Fruit fly (Drosophila melanogaster) whole organism, embryonic: ENCODE results near the gene CG8236.

Experiments used
- CG12071 ChIP-seq: fragments of 200-800 bp; sonication (Bioruptor generic); optimal IDR thresholded peaks from 3 replicates; lab custom pipeline; 2018; ENCODE audit warnings: missing biosample characterization, mild to moderate bottlenecking, missing genetic modification characterization
- CG12104 ChIP-seq: fragments of 200-800 bp; sonication (Bioruptor generic); optimal IDR thresholded peaks from 3 replicates; lab custom pipeline; 2016; ENCODE audit warnings: missing biosample characterization, missing genetic modification characterization
- CG13424 ChIP-seq: fragments of 200-800 bp; sonication (Bioruptor generic); optimal IDR thresholded peaks from 2 replicates; lab custom pipeline; 2019; ENCODE audit warnings: missing biosample characterization, mild to moderate bottlenecking, missing genetic modification characterization, moderate library complexity
- CG16779 ChIP-seq: fragments of 200-800 bp; sonication (Bioruptor generic); IDR thresholded peaks from 2 replicates; pipeline ENCODE4 v1.3.6; 2022; ENCODE audit warnings: missing biosample characterization, missing genetic modification characterization
- CG16863 ChIP-seq: fragments of 200-800 bp; sonication (Bioruptor generic); optimal IDR thresholded peaks from 3 replicates; lab custom pipeline; 2016; ENCODE audit warnings: missing biosample characterization, missing genetic modification characterization
- CG18262 ChIP-seq: fragments of 200-800 bp; optimal IDR thresholded peaks from 3 replicates; lab custom pipeline; 2019; ENCODE audit warnings: missing biosample characterization, mild to moderate bottlenecking, missing genetic modification characterization, moderate library complexity
- CG2116 ChIP-seq: fragments of 200-800 bp; sonication (Bioruptor generic); optimal IDR thresholded peaks from 3 replicates; lab custom pipeline; 2018; ENCODE audit warnings: missing biosample characterization, mild to moderate bottlenecking, missing genetic modification characterization
- CG31365 ChIP-seq: fragments of 200-800 bp; sonication (Bioruptor generic); optimal IDR thresholded peaks from 2 replicates; lab custom pipeline; 2018; ENCODE audit warnings: missing biosample characterization, mild to moderate bottlenecking, missing genetic modification characterization
- CG3163 ChIP-seq: fragments of 200-800 bp; sonication (Bioruptor generic); optimal IDR thresholded peaks from 3 replicates; lab custom pipeline; 2016; ENCODE audit warnings: missing biosample characterization, missing genetic modification characterization
- CG32772 ChIP-seq: fragments of 200-800 bp; sonication (Bioruptor generic); IDR thresholded peaks from 2 replicates; pipeline ENCODE4 v1.3.6; 2022; ENCODE audit warnings: missing biosample characterization, missing genetic modification characterization
- CG4617 ChIP-seq: fragments of 200-800 bp; sonication (Bioruptor generic); optimal IDR thresholded peaks from 3 replicates; lab custom pipeline; 2016; ENCODE audit warnings: missing biosample characterization, missing genetic modification characterization, borderline replicate concordance
- CG5245 ChIP-seq: fragments of 200-800 bp; sonication (Bioruptor generic); optimal IDR thresholded peaks from 3 replicates; lab custom pipeline; 2016; ENCODE audit warnings: missing biosample characterization, missing genetic modification characterization
- CG6254 ChIP-seq: fragments of 200-800 bp; sonication (Bioruptor generic); optimal IDR thresholded peaks from 3 replicates; lab custom pipeline; 2017; ENCODE audit warnings: mild to moderate bottlenecking, missing biosample characterization, missing genetic modification reagents, missing genetic modification characterization
- CG6689 ChIP-seq: fragments of 200-800 bp; sonication (Bioruptor generic); IDR thresholded peaks from 2 replicates; pipeline ENCODE4 v1.3.6; 2022; ENCODE audit warnings: missing biosample characterization, missing genetic modification characterization
- CG8924 ChIP-seq: fragments of 200-800 bp; optimal IDR thresholded peaks from 3 replicates; lab custom pipeline; 2019; ENCODE audit warnings: missing biosample characterization, mild to moderate bottlenecking, missing genetic modification characterization, moderate library complexity
- CG9215 ChIP-seq: fragments of 200-800 bp; sonication (Bioruptor generic); IDR thresholded peaks from 2 replicates; pipeline ENCODE4 v1.3.6; 2022; ENCODE audit warnings: missing biosample characterization, missing genetic modification characterization
- CkIIα-i1 ChIP-seq: fragments of 200-800 bp; sonication (Bioruptor generic); IDR thresholded peaks from 2 replicates; pipeline ENCODE4 v1.3.6; 2022; ENCODE audit warnings: missing biosample characterization, missing genetic modification characterization
- Dfd ChIP-seq, 2 experiments: fragments of >200 bp; optimal IDR thresholded peaks; 2 replicates each; lab custom pipeline; 2017; ENCODE audit warnings: missing biosample characterization in 2 of 2, missing genetic modification characterization in 2 of 2
- Gug ChIP-seq: fragments of 200-800 bp; sonication (Bioruptor generic); IDR thresholded peaks from 4 replicates; pipeline ENCODE4 v1.3.6; 2022; ENCODE audit warnings: missing biosample characterization, missing genetic modification characterization
- HLH4C ChIP-seq: fragments of 200-800 bp; sonication (Bioruptor generic); IDR thresholded peaks from 3 replicates; pipeline ENCODE4 v1.3.6; 2022; ENCODE audit warnings: missing biosample characterization, missing genetic modification characterization; ENCODE audit not compliant: partially characterized antibody
- Lim3 ChIP-seq: fragments of 200-800 bp; sonication (Bioruptor generic); IDR thresholded peaks from 2 replicates; pipeline ENCODE4 v1.3.6; 2022; ENCODE audit warnings: missing biosample characterization, missing genetic modification characterization
- Meics ChIP-seq: fragments of 200-800 bp; sonication (Bioruptor generic); optimal IDR thresholded peaks from 2 replicates; lab custom pipeline; 2017; ENCODE audit warnings: missing biosample characterization, mild to moderate bottlenecking, missing genetic modification characterization
- Mes4 ChIP-seq: fragments of 200-800 bp; sonication (Bioruptor generic); optimal IDR thresholded peaks from 2 replicates; lab custom pipeline; 2016; ENCODE audit warnings: missing biosample characterization, missing genetic modification characterization
- Mrtf ChIP-seq: fragments of 200-800 bp; sonication (Bioruptor generic); IDR thresholded peaks from 3 replicates; pipeline ENCODE4 v1.3.6; 2022; ENCODE audit warnings: missing biosample characterization, missing genetic modification characterization
- Nf-YB ChIP-seq: fragments of 200-800 bp; sonication (Bioruptor generic); optimal IDR thresholded peaks from 3 replicates; lab custom pipeline; 2019; ENCODE audit warnings: missing biosample characterization, mild to moderate bottlenecking, missing genetic modification characterization, moderate library complexity
- Oaz ChIP-seq: fragments of 200-800 bp; sonication (Bioruptor generic); IDR thresholded peaks from 2 replicates; pipeline ENCODE4 v1.3.6; 2022; ENCODE audit warnings: missing biosample characterization, missing genetic modification characterization
- Ravus ChIP-seq: fragments of 200-800 bp; sonication (Bioruptor generic); IDR thresholded peaks from 2 replicates; pipeline ENCODE4 v1.3.6; 2022; ENCODE audit warnings: missing biosample characterization, missing genetic modification characterization
- Six4 ChIP-seq: fragments of 200-800 bp; sonication (Bioruptor generic); optimal IDR thresholded peaks from 2 replicates; lab custom pipeline; 2016; ENCODE audit warnings: missing biosample characterization, missing genetic modification characterization
- Xbp1 ChIP-seq: fragments of 200-800 bp; sonication (Bioruptor generic); optimal IDR thresholded peaks from 3 replicates; lab custom pipeline; 2016; ENCODE audit warnings: missing biosample characterization, mild to moderate bottlenecking, missing genetic modification characterization
- cad ChIP-seq: fragments of >200 bp; optimal IDR thresholded peaks from 2 replicates; lab custom pipeline; 2017; ENCODE audit warnings: missing biosample characterization, missing genetic modification characterization
- dimm ChIP-seq: fragments of 200-800 bp; sonication (Bioruptor generic); IDR thresholded peaks from 2 replicates; pipeline ENCODE4 v1.3.6; 2022; ENCODE audit warnings: missing biosample characterization, missing genetic modification characterization
- dm ChIP-seq: fragments of 200-800 bp; sonication (Bioruptor generic); optimal IDR thresholded peaks from 3 replicates; lab custom pipeline; 2016; ENCODE audit warnings: missing biosample characterization, missing genetic modification characterization
- eve ChIP-seq, 2 experiments: fragments of >200 bp; optimal IDR thresholded peaks; 2 replicates each; lab custom pipeline; 2017; ENCODE audit warnings: missing biosample characterization in 2 of 2, missing genetic modification characterization in 2 of 2
- exex ChIP-seq: fragments of 200-800 bp; sonication (Bioruptor generic); optimal IDR thresholded peaks from 4 replicates; lab custom pipeline; 2018; ENCODE audit warnings: missing biosample characterization, mild to moderate bottlenecking, missing genetic modification characterization, moderate library complexity
- fd96Cb ChIP-seq: fragments of 200-800 bp; sonication (Bioruptor generic); optimal IDR thresholded peaks from 2 replicates; lab custom pipeline; 2018; ENCODE audit warnings: missing biosample characterization, mild to moderate bottlenecking, missing genetic modification characterization, moderate library complexity
- gro ChIP-seq: fragments of 200-800 bp; sonication (Bioruptor generic); optimal IDR thresholded peaks from 2 replicates; lab custom pipeline; 2016; ENCODE audit warnings: missing biosample characterization, missing genetic modification characterization
- hb ChIP-seq: fragments of 200-800 bp; sonication (Bioruptor generic); IDR thresholded peaks from 3 replicates; pipeline ENCODE4 v1.3.6; 2022; ENCODE audit warnings: missing biosample characterization, missing genetic modification characterization; ENCODE audit not compliant: partially characterized antibody
- hbn ChIP-seq: fragments of 200-800 bp; sonication (Bioruptor generic); IDR thresholded peaks from 2 replicates; pipeline ENCODE4 v1.3.6; 2022; ENCODE audit warnings: missing biosample characterization, missing genetic modification characterization; ENCODE audit not compliant: partially characterized antibody
- knrl ChIP-seq: fragments of 200-800 bp; sonication (Bioruptor generic); IDR thresholded peaks from 3 replicates; pipeline ENCODE4 v1.3.6; 2022; ENCODE audit warnings: missing biosample characterization, missing genetic modification characterization; ENCODE audit not compliant: partially characterized antibody
- lbe ChIP-seq: fragments of 200-800 bp; sonication (Bioruptor generic); optimal IDR thresholded peaks from 2 replicates; lab custom pipeline; 2016; ENCODE audit warnings: missing biosample characterization, mild to moderate bottlenecking, missing genetic modification characterization
- nau ChIP-seq: fragments of 200-800 bp; sonication (Bioruptor generic); optimal IDR thresholded peaks from 3 replicates; lab custom pipeline; 2017; ENCODE audit warnings: missing biosample characterization, mild to moderate bottlenecking, missing genetic modification characterization, missing genetic modification reagents
- nmo ChIP-seq: fragments of 200-800 bp; sonication (Bioruptor generic); optimal IDR thresholded peaks from 2 replicates; lab custom pipeline; 2018; ENCODE audit warnings: missing biosample characterization, mild to moderate bottlenecking, missing genetic modification characterization, moderate library complexity
- org-1 ChIP-seq: fragments of 200-800 bp; sonication (Bioruptor generic); optimal IDR thresholded peaks from 2 replicates; lab custom pipeline; 2017; ENCODE audit warnings: missing biosample characterization, missing genetic modification characterization
- sc ChIP-seq, 3 experiments: fragments of >200 bp in 2 of 3; fragments of 200-800 bp in 1 of 3; sonication (Bioruptor generic) in 1 of 3; optimal IDR thresholded peaks; 2 replicates in 2 of 3; 3 replicates in 1 of 3; lab custom pipeline; 2017; ENCODE audit warnings: mild to moderate bottlenecking in 1 of 3, missing biosample characterization in 1 of 3, missing genetic modification characterization in 1 of 3, missing genetic modification reagents in 1 of 3
- sim ChIP-seq: fragments of 200-800 bp; sonication (Bioruptor generic); IDR thresholded peaks from 2 replicates; pipeline ENCODE4 v1.3.6; 2022; ENCODE audit warnings: missing biosample characterization, missing genetic modification characterization
- slou ChIP-seq: fragments of 200-800 bp; sonication (Bioruptor generic); optimal IDR thresholded peaks from 3 replicates; lab custom pipeline; 2016; ENCODE audit warnings: missing biosample characterization, missing genetic modification characterization
- tio ChIP-seq: fragments of 200-800 bp; sonication (Bioruptor generic); optimal IDR thresholded peaks from 2 replicates; lab custom pipeline; 2017; ENCODE audit warnings: missing biosample characterization, missing genetic modification characterization, inconsistent platforms
- trem ChIP-seq: fragments of 200-800 bp; optimal IDR thresholded peaks from 3 replicates; lab custom pipeline; 2019; ENCODE audit warnings: missing biosample characterization, mild to moderate bottlenecking, missing genetic modification characterization, moderate library complexity
- trh ChIP-seq: fragments of 200-800 bp; sonication (Bioruptor generic); optimal IDR thresholded peaks from 2 replicates; lab custom pipeline; 2016; ENCODE audit warnings: missing biosample characterization, missing genetic modification characterization

The CG8236 gene

DNA sequence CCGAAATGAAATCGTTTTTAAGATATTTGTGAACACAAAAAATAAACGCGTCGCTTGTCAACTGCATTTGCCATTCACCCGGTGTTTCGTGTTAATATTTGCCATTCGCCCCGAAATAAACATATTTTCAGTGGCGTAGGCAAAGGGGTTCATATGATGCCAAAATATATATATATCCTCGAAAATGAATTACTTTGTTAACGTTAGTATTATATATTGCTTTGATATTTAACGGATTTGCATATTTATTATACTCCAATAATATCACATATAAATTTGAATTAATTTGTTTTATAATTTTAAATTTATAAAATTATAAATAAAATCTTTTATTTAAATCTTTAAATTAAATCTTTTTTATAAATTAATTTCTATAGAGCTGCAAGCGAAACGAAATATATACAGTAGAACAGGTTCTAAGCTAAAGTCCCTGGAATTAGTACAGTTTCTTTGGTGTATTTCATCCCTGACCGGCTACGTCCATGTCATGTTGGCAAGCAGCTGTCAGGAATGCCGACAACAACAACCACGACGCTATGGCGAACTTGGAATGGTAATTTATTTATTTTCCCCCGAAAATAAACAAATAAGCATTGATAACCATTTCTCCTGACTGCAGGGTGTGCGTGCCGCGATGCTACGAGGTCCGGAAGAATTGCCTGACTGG, 37.5 kb upstream of the CG8236 start, which contains the start of the genes M1BP and CG8202 (continued):
- TF ChIP-seq CG12071 (GFP tag; lab: Kevin White, UChicago), result no peak
- TF ChIP-seq hb (GFP tag; lab: Robert Waterston, UW), result no peak
- TF ChIP-seq knrl (GFP tag; lab: Robert Waterston, UW), result no peak
- TF ChIP-seq CG8924, result peak; percentile 96
- peak; percentile 78 for TF ChIP-seq lbe (GFP tag; lab: Kevin White, UChicago)
- TF ChIP-seq CG2116 (GFP tag; lab: Kevin White, UChicago), result peak; percentile 73
- 0 out of 2 replicates have a peak, but pooled peaks have one; percentile 37 for TF ChIP-seq dimm (GFP tag; lab: Robert Waterston, UW)
- peak; percentile 17 for TF ChIP-seq gro (GFP tag; lab: Kevin White, UChicago)
- peak; percentile 85 for TF ChIP-seq Nf-YB (GFP tag; lab: Kevin White, UChicago)
- TF ChIP-seq CG5245, result peak; percentile 76
- TF ChIP-seq CG9215 (GFP tag; lab: Robert Waterston, UW), result peak; percentile 83
- peak; percentile 47 for TF ChIP-seq Mes4 (GFP tag; lab: Kevin White, UChicago)
- TF ChIP-seq exex (tag; lab: Kevin White, UChicago), result peak; percentile 66
- no peak for TF ChIP-seq Dfd (GFP tag; optimal IDR thresholded peaks at IDR 0.05; lab: Kevin White, UChicago)
- no peak for TF ChIP-seq CG16779 (GFP tag; lab: Robert Waterston, UW)
- 0 out of 2 replicates have a peak, but pooled peaks have one; percentile 7 for TF ChIP-seq CkIIα-i1 (GFP tag; lab: Robert Waterston, UW)
- no peak for TF ChIP-seq cad (GFP tag; lab: Kevin White, UChicago)
- peak; percentile 87 for TF ChIP-seq trem
- TF ChIP-seq slou (GFP tag; lab: Kevin White, UChicago), result peak; percentile 41
- no peak for TF ChIP-seq HLH4C (GFP tag; lab: Robert Waterston, UW)
- TF ChIP-seq CG4617 (GFP tag; lab: Kevin White, UChicago), result peak; percentile 54
- no peak for TF ChIP-seq CG31365 (tag; lab: Kevin White, UChicago)
- peak; percentile 75 for TF ChIP-seq Gug (GFP tag; lab: Robert Waterston, UW)
- peak; percentile 84 for TF ChIP-seq CG6689
- TF ChIP-seq CG12104 (GFP tag; lab: Kevin White, UChicago), result peak; percentile 87
- no peak for TF ChIP-seq nau (GFP tag; lab: Kevin White, UChicago)
- 0 out of 2 replicates have a peak, but pooled peaks have one; percentile 30 for TF ChIP-seq sim (GFP tag; lab: Robert Waterston, UW)
- TF ChIP-seq nmo (GFP tag; lab: Kevin White, UChicago), result peak; percentile 96
- TF ChIP-seq Xbp1 (GFP tag; lab: Kevin White, UChicago), result peak; percentile 93
- peak; percentile 75 for TF ChIP-seq CG6254
- TF ChIP-seq Ravus (GFP tag; lab: Robert Waterston, UW), result no peak; the same call in 1 of the 2 replicates
- TF ChIP-seq Meics, result peak; percentile 94
- peak; percentile 86 for TF ChIP-seq Six4 (GFP tag; lab: Kevin White, UChicago)
- TF ChIP-seq Mrtf (GFP tag; lab: Robert Waterston, UW), result peak; percentile 74; the same call in 2 of the 3 replicates
- no peak for TF ChIP-seq dm (GFP tag; lab: Kevin White, UChicago)
- no peak for TF ChIP-seq Oaz (GFP tag; lab: Robert Waterston, UW)
- TF ChIP-seq CG3163 (GFP tag; lab: Kevin White, UChicago), result no peak
- TF ChIP-seq CG16863 (GFP tag; lab: Kevin White, UChicago), result peak; percentile 55
- 0 out of 2 replicates have a peak, but pooled peaks have one; percentile 53 for TF ChIP-seq CG32772 (GFP tag; lab: Robert Waterston, UW)
- TF ChIP-seq fd96Cb (tag; lab: Kevin White, UChicago), result peak; percentile 90
- peak; percentile 71 for TF ChIP-seq org-1 (GFP tag; lab: Kevin White, UChicago)
- TF ChIP-seq trh, result peak; percentile 77
- no peak for TF ChIP-seq hbn (GFP tag; lab: Robert Waterston, UW)
- no peak for TF ChIP-seq Lim3 (GFP tag; lab: Robert Waterston, UW)
- TF ChIP-seq sc (optimal IDR thresholded peaks at IDR 0.05; lab: Kevin White, UChicago), result no peak
- peak; percentile 86 for TF ChIP-seq sc (GFP tag; optimal IDR thresholded peaks at IDR 0.05; lab: Kevin White, UChicago)
- peak; percentile 96 for TF ChIP-seq CG13424 (tag; lab: Kevin White, UChicago)
- peak; percentile 84 for TF ChIP-seq tio (GFP tag; lab: Kevin White, UChicago)
- TF ChIP-seq eve (GFP tag; optimal IDR thresholded peaks at IDR 0.05; lab: Kevin White, UChicago), result no peak
- TF ChIP-seq CG18262 (tag; lab: Kevin White, UChicago), result peak; percentile 97
